Fruit fly (Drosophila melanogaster): ENCODE results near the gene Gr10b.

Gene Gr10b

dm6 chrX:11454189-11454882 lies 41.3 kb upstream of the Gr10b start, which contains the start of the genes Evi5 and HP5 (continued):
- TF ChIP-seq slp2 (GFP tag; optimal IDR thresholded peaks at IDR 0.05) (peak; percentile 27), Poxn (GFP tag; IDR thresholded peaks at IDR 0.05) (no peak), CG9437 (GFP tag; optimal IDR thresholded peaks at IDR 0.05) (no peak), gcm2 (GFP tag; optimal IDR thresholded peaks at IDR 0.05) (no peak), CG3838 (GFP tag; optimal IDR thresholded peaks at IDR 0.05) (no peak), org-1 (GFP tag; optimal IDR thresholded peaks at IDR 0.05) (no peak), CG3407 (GFP tag; optimal IDR thresholded peaks at IDR 0.05) (no peak), dm (GFP tag; optimal IDR thresholded peaks at IDR 0.05) (peak; percentile 28), luna (GFP tag; optimal IDR thresholded peaks at IDR 0.05) (peak; percentile 6), CG4617 (GFP tag; optimal IDR thresholded peaks at IDR 0.05; ENCODE audit: borderline replicate concordance) (no peak), Ptx1 (GFP tag; IDR thresholded peaks at IDR 0.05) (peak; percentile 72), Nf-YA (GFP tag; IDR thresholded peaks at IDR 0.05) (no peak), ap (GFP tag; IDR thresholded peaks at IDR 0.05) (peak; percentile 44; the same call in 1 of the 2 replicates), amos (GFP tag; IDR thresholded peaks at IDR 0.05; ENCODE audit: partially characterized antibody) (peak; percentile 64), CG5245 (GFP tag; optimal IDR thresholded peaks at IDR 0.05) (peak; percentile 29), CG9876 (GFP tag; optimal IDR thresholded peaks at IDR 0.05) (no peak), Sry-δ (GFP tag; optimal IDR thresholded peaks at IDR 0.05) (peak; percentile 67), CG13287 (GFP tag; IDR thresholded peaks at IDR 0.05; ENCODE audit: partially characterized antibody) (peak; percentile 57; the same call in 1 of the 2 replicates), CG1602 (GFP tag; optimal IDR thresholded peaks at IDR 0.05) (peak; percentile 58), sens-2 (GFP tag; IDR thresholded peaks at IDR 0.05) (no peak), CG11456 (GFP tag; IDR thresholded peaks at IDR 0.05) (peak; percentile 77; the same call in 2 of the 3 replicates), CG11093 (GFP tag; IDR thresholded peaks at IDR 0.05) (no peak; the same call in 2 of the 3 replicates), az2 (GFP tag; optimal IDR thresholded peaks at IDR 0.05) (no peak), CG4328 (GFP tag; optimal IDR thresholded peaks at IDR 0.05) (no peak), Opbp (GFP tag; IDR thresholded peaks at IDR 0.05; ENCODE audit: partially characterized antibody) (peak; percentile 17; the same call in 1 of the 3 replicates), MESR4 (GFP tag; optimal IDR thresholded peaks at IDR 0.05) (peak; percentile 63), CG6689 (GFP tag; IDR thresholded peaks at IDR 0.05) (peak; percentile 68), CG13296 (GFP tag; optimal IDR thresholded peaks at IDR 0.05) (no peak), Abd-B (GFP tag; optimal IDR thresholded peaks at IDR 0.05) (peak; percentile 91), lab (GFP tag; optimal IDR thresholded peaks at IDR 0.05) (peak; percentile 36), sr (GFP tag; IDR thresholded peaks at IDR 0.05) (no peak), Oaz (GFP tag; IDR thresholded peaks at IDR 0.05) (peak; percentile 21; the same call in 1 of the 2 replicates), oc (tag; optimal IDR thresholded peaks at IDR 0.05) (no peak), Side (GFP tag; optimal IDR thresholded peaks at IDR 0.05) (peak; percentile 5), Usf (GFP tag; optimal IDR thresholded peaks at IDR 0.05) (no peak), schlank (tag; optimal IDR thresholded peaks at IDR 0.05) (no peak), chm (GFP tag; IDR thresholded peaks at IDR 0.05) (no peak), Dip3 (GFP tag; optimal IDR thresholded peaks at IDR 0.05) (peak; percentile 1), lola (GFP tag; optimal IDR thresholded peaks at IDR 0.05) (peak in 1 of 3 experiments; percentile 27), maf-S (GFP tag; optimal IDR thresholded peaks at IDR 0.05) (peak; percentile 32), CkIIα-i1 (GFP tag; IDR thresholded peaks at IDR 0.05) (no peak), CG14860 (GFP tag; IDR thresholded peaks at IDR 0.05; ENCODE audit: partially characterized antibody) (no peak), CG9817 (tag; optimal IDR thresholded peaks at IDR 0.05) (peak; percentile 48), sim (GFP tag; IDR thresholded peaks at IDR 0.05) (no peak), Gsc (GFP tag; IDR thresholded peaks at IDR 0.05) (peak; percentile 24; the same call in 1 of the 2 replicates), CG4854 (GFP tag; optimal IDR thresholded peaks at IDR 0.05) (no peak), CG2875 (GFP tag; optimal IDR thresholded peaks at IDR 0.05) (no peak), CG10959 (GFP tag; IDR thresholded peaks at IDR 0.05) (no peak), CG8478 (optimal IDR thresholded peaks at IDR 0.05) (no peak), Stat92E (GFP tag; optimal IDR thresholded peaks at IDR 0.05) (no peak)
